Fruit fly (Drosophila melanogaster) whole organism, embryonic: Measurements from ENCODE around the gene CG7227.

ENCODE experiments used
- CG11504 ChIP-seq: fragments of 200-800 bp; sonication (Bioruptor generic); optimal IDR thresholded peaks from 3 replicates; lab custom pipeline; 2019; ENCODE audit warnings: missing biosample characterization, mild to moderate bottlenecking, missing genetic modification characterization, moderate library complexity
- CG13894 ChIP-seq: fragments of 200-800 bp; sonication (Bioruptor generic); optimal IDR thresholded peaks from 3 replicates; lab custom pipeline; 2018; ENCODE audit warnings: missing biosample characterization, mild to moderate bottlenecking, missing genetic modification characterization, moderate library complexity
- CG14441 ChIP-seq: fragments of 200-800 bp; sonication (Bioruptor generic); IDR thresholded peaks from 2 replicates; pipeline ENCODE4 v1.3.6; 2022; ENCODE audit warnings: missing biosample characterization, missing genetic modification characterization
- CG15269 ChIP-seq: fragments of 200-800 bp; sonication (Bioruptor generic); optimal IDR thresholded peaks from 2 replicates; lab custom pipeline; 2018; ENCODE audit warnings: missing biosample characterization, mild to moderate bottlenecking, missing genetic modification characterization, moderate library complexity
- CG1529 ChIP-seq: fragments of 200-800 bp; sonication (Bioruptor generic); optimal IDR thresholded peaks from 3 replicates; lab custom pipeline; 2018; ENCODE audit warnings: missing biosample characterization, missing genetic modification characterization
- CG15514 ChIP-seq: fragments of 200-800 bp; sonication (Bioruptor generic); optimal IDR thresholded peaks from 3 replicates; lab custom pipeline; 2017; ENCODE audit warnings: missing biosample characterization, missing genetic modification characterization, mild to moderate bottlenecking, moderate library complexity, missing genetic modification reagents
- CG17328 ChIP-seq: fragments of 200-800 bp; sonication (Bioruptor generic); IDR thresholded peaks from 2 replicates; pipeline ENCODE4 v1.3.6; 2022; ENCODE audit warnings: missing biosample characterization, missing genetic modification characterization
- CG2199 ChIP-seq: fragments of 200-800 bp; sonication (Bioruptor generic); IDR thresholded peaks from 3 replicates; pipeline ENCODE4 v1.3.6; 2022; ENCODE audit warnings: missing biosample characterization, missing genetic modification characterization
- CG30020 ChIP-seq: fragments of 200-800 bp; optimal IDR thresholded peaks from 2 replicates; lab custom pipeline; 2019; ENCODE audit warnings: missing biosample characterization, mild to moderate bottlenecking, missing genetic modification characterization, moderate library complexity
- CG34376 ChIP-seq: fragments of 200-800 bp; sonication (Bioruptor generic); optimal IDR thresholded peaks from 2 replicates; lab custom pipeline; 2018; ENCODE audit warnings: missing biosample characterization, mild to moderate bottlenecking, missing genetic modification characterization
- CG4730 ChIP-seq: fragments of 200-800 bp; sonication (Bioruptor generic); IDR thresholded peaks from 2 replicates; pipeline ENCODE4 v1.3.6; 2022; ENCODE audit warnings: missing biosample characterization, missing genetic modification characterization
- CG4820 ChIP-seq: fragments of 200-800 bp; sonication (Bioruptor generic); optimal IDR thresholded peaks from 3 replicates; lab custom pipeline; 2016; ENCODE audit warnings: missing biosample characterization, missing genetic modification characterization
- Dek ChIP-seq: fragments of 200-800 bp; sonication (Bioruptor generic); optimal IDR thresholded peaks from 3 replicates; lab custom pipeline; 2019; ENCODE audit warnings: missing biosample characterization, mild to moderate bottlenecking, missing genetic modification characterization, moderate library complexity
- Dp ChIP-seq: fragments of 200-800 bp; sonication (Bioruptor generic); optimal IDR thresholded peaks from 2 replicates; lab custom pipeline; 2018; ENCODE audit warnings: missing biosample characterization, mild to moderate bottlenecking, missing genetic modification characterization, moderate library complexity
- E2f1 ChIP-seq: fragments of 200-800 bp; sonication (Bioruptor generic); IDR thresholded peaks from 2 replicates; pipeline ENCODE4 v1.3.6; 2022; ENCODE audit warnings: missing biosample characterization, missing genetic modification characterization
- Jarid2 ChIP-seq: fragments of 200-800 bp; sonication (Bioruptor generic); optimal IDR thresholded peaks from 3 replicates; lab custom pipeline; 2017; ENCODE audit warnings: mild to moderate bottlenecking, missing biosample characterization, missing genetic modification reagents, missing genetic modification characterization
- Med ChIP-seq: fragments of 200-800 bp; sonication (Bioruptor generic); peaks from one replicate; lab custom pipeline; 2016; ENCODE audit warnings: missing biosample characterization, missing genetic modification characterization, mild to moderate bottlenecking, inconsistent platforms, moderate library complexity
- Nf-YA ChIP-seq: fragments of 200-800 bp; sonication (Bioruptor generic); IDR thresholded peaks from 2 replicates; pipeline ENCODE4 v1.3.6; 2022; ENCODE audit warnings: missing biosample characterization, missing genetic modification characterization
- Optix ChIP-seq: fragments of 200-800 bp; sonication (Bioruptor generic); IDR thresholded peaks from 3 replicates; pipeline ENCODE4 v1.3.6; 2022; ENCODE audit warnings: missing biosample characterization, missing genetic modification characterization
- Spps ChIP-seq: fragments of 200-800 bp; sonication (Bioruptor generic); optimal IDR thresholded peaks from 2 replicates; lab custom pipeline; 2018; ENCODE audit warnings: missing biosample characterization, mild to moderate bottlenecking, missing genetic modification characterization
- Sry-δ ChIP-seq: fragments of 200-800 bp; sonication (Bioruptor generic); optimal IDR thresholded peaks from 2 replicates; lab custom pipeline; 2016; ENCODE audit warnings: missing biosample characterization, missing genetic modification characterization
- Stat92E ChIP-seq, 3 experiments: fragments of >200 bp in 2 of 3; fragments of 200-800 bp in 1 of 3; sonication (Bioruptor generic) in 1 of 3; optimal IDR thresholded peaks; 2 replicates each; lab custom pipeline; 2017 to 2019; ENCODE audit warnings: missing biosample characterization in 3 of 3, missing genetic modification characterization in 3 of 3, mild to moderate bottlenecking in 1 of 3, moderate library complexity in 1 of 3
- TFAM ChIP-seq: fragments of 200-800 bp; sonication (Bioruptor generic); optimal IDR thresholded peaks from 2 replicates; lab custom pipeline; 2017; ENCODE audit warnings: missing biosample characterization, missing genetic modification characterization, inconsistent platforms
- Trl ChIP-seq, 3 experiments: fragments of >200 bp in 2 of 3; fragments of 200-800 bp in 1 of 3; sonication (Bioruptor generic) in 1 of 3; optimal IDR thresholded peaks; 2 replicates in 1 of 3; 3 replicates in 2 of 3; lab custom pipeline; 2016 to 2017; ENCODE audit warnings: missing biosample characterization in 1 of 3, missing genetic modification characterization in 1 of 3
- YL-1 ChIP-seq: fragments of 200-800 bp; sonication (Bioruptor generic); optimal IDR thresholded peaks from 3 replicates; lab custom pipeline; 2017; ENCODE audit warnings: missing biosample characterization, mild to moderate bottlenecking, missing genetic modification characterization
- abd-A ChIP-seq: fragments of 200-800 bp; sonication (Bioruptor generic); optimal IDR thresholded peaks from 3 replicates; lab custom pipeline; 2019; ENCODE audit warnings: missing biosample characterization, mild to moderate bottlenecking, missing genetic modification characterization, moderate library complexity
- bsh ChIP-seq, 2 experiments: fragments of 200-800 bp; sonication (Bioruptor generic); optimal IDR thresholded peaks; 2 replicates each; lab custom pipeline; 2017 to 2018; ENCODE audit warnings: mild to moderate bottlenecking in 2 of 2, missing biosample characterization in 2 of 2, missing genetic modification characterization in 2 of 2, moderate library complexity in 1 of 2
- cas ChIP-seq: fragments of 200-800 bp; sonication (Bioruptor generic); IDR thresholded peaks from 2 replicates; pipeline ENCODE4 v1.3.6; 2022; ENCODE audit warnings: missing biosample characterization, missing genetic modification characterization
- chm ChIP-seq: fragments of 200-800 bp; sonication (Bioruptor generic); IDR thresholded peaks from 2 replicates; pipeline ENCODE4 v1.3.6; 2022; ENCODE audit warnings: missing biosample characterization, missing genetic modification characterization
- ci ChIP-seq: fragments of 200-800 bp; sonication (Bioruptor generic); IDR thresholded peaks from 3 replicates; pipeline ENCODE4 v1.3.6; 2022; ENCODE audit warnings: missing biosample characterization, missing genetic modification characterization
- dm ChIP-seq: fragments of 200-800 bp; sonication (Bioruptor generic); optimal IDR thresholded peaks from 3 replicates; lab custom pipeline; 2016; ENCODE audit warnings: missing biosample characterization, missing genetic modification characterization
- eyg ChIP-seq: fragments of 200-800 bp; sonication (Bioruptor generic); optimal IDR thresholded peaks from 3 replicates; lab custom pipeline; 2016; ENCODE audit warnings: missing biosample characterization, missing genetic modification characterization
- gce ChIP-seq: fragments of 200-800 bp; sonication (Bioruptor generic); IDR thresholded peaks from 3 replicates; pipeline ENCODE4 v1.3.6; 2022; ENCODE audit warnings: missing biosample characterization, missing genetic modification characterization
- kay ChIP-seq: fragments of 200-800 bp; sonication (Bioruptor generic); optimal IDR thresholded peaks from 2 replicates; lab custom pipeline; 2016; ENCODE audit warnings: missing biosample characterization, missing genetic modification characterization
- lbe ChIP-seq: fragments of 200-800 bp; sonication (Bioruptor generic); optimal IDR thresholded peaks from 2 replicates; lab custom pipeline; 2016; ENCODE audit warnings: missing biosample characterization, mild to moderate bottlenecking, missing genetic modification characterization
- mam ChIP-seq: fragments of 200-800 bp; sonication (Bioruptor generic); optimal IDR thresholded peaks from 3 replicates; lab custom pipeline; 2016; ENCODE audit warnings: missing biosample characterization, missing genetic modification characterization
- nerfin-2 ChIP-seq: fragments of 200-800 bp; sonication (Bioruptor generic); IDR thresholded peaks from 2 replicates; pipeline ENCODE4 v1.3.6; 2022; ENCODE audit warnings: missing biosample characterization, missing genetic modification characterization; ENCODE audit not compliant: partially characterized antibody
- onecut ChIP-seq: fragments of 200-800 bp; sonication (Bioruptor generic); IDR thresholded peaks from 2 replicates; pipeline ENCODE4 v1.3.6; 2022; ENCODE audit warnings: missing biosample characterization, missing genetic modification characterization
- schlank ChIP-seq: fragments of 200-800 bp; sonication (Bioruptor generic); optimal IDR thresholded peaks from 2 replicates; lab custom pipeline; 2018; ENCODE audit warnings: missing biosample characterization, mild to moderate bottlenecking, missing genetic modification characterization
- sd ChIP-seq: fragments of 200-800 bp; sonication (Bioruptor generic); optimal IDR thresholded peaks from 3 replicates; lab custom pipeline; 2018; ENCODE audit warnings: missing biosample characterization, mild to moderate bottlenecking, missing genetic modification characterization, moderate library complexity
- sens ChIP-seq: fragments of 200-800 bp; sonication (Bioruptor generic); peaks from one replicate; lab custom pipeline; 2016; ENCODE audit warnings: missing biosample characterization, missing genetic modification characterization
- sisA ChIP-seq: fragments of 200-800 bp; sonication (Bioruptor generic); IDR thresholded peaks from 2 replicates; pipeline ENCODE4 v1.3.6; 2022; ENCODE audit warnings: missing biosample characterization, missing genetic modification characterization
- tgo ChIP-seq: fragments of 200-800 bp; sonication (Bioruptor generic); IDR thresholded peaks from 3 replicates; pipeline ENCODE4 v1.3.6; 2022; ENCODE audit warnings: missing biosample characterization, missing genetic modification characterization
- trh ChIP-seq: fragments of 200-800 bp; sonication (Bioruptor generic); optimal IDR thresholded peaks from 2 replicates; lab custom pipeline; 2016; ENCODE audit warnings: missing biosample characterization, missing genetic modification characterization

CG7227 gene

dm6 chr2L:8012551-8012950 lies 14.6 kb upstream of the CG7227 start (continued):
- peak; percentile 30 for TF ChIP-seq CG15269 (tag; lab: Kevin White, UChicago)
- TF ChIP-seq cas, result no peak
- TF ChIP-seq Jarid2, result peak; percentile 59
- no peak for TF ChIP-seq Sry-δ (GFP tag; lab: Kevin White, UChicago)
- peak; percentile 70 for TF ChIP-seq Med
- TF ChIP-seq onecut (GFP tag; lab: Robert Waterston, UW), result no peak
- TF ChIP-seq CG17328 (GFP tag; lab: Robert Waterston, UW), result no peak
- no peak for TF ChIP-seq TFAM (GFP tag; lab: Kevin White, UChicago)
- TF ChIP-seq chm (GFP tag; lab: Robert Waterston, UW), result 0 out of 2 replicates have a peak, but pooled peaks have one; percentile 31
- TF ChIP-seq schlank, result no peak
- TF ChIP-seq CG13894, result peak; percentile 38
- peak; percentile 81 for TF ChIP-seq sd (tag; lab: Kevin White, UChicago)
- no peak for TF ChIP-seq mam (GFP tag; lab: Kevin White, UChicago)
- no peak for TF ChIP-seq kay (GFP tag; lab: Kevin White, UChicago)
- no peak for TF ChIP-seq Nf-YA (GFP tag; lab: Robert Waterston, UW)
- no peak for TF ChIP-seq Stat92E (GFP tag; optimal IDR thresholded peaks at IDR 0.05; lab: Kevin White, UChicago)
- TF ChIP-seq dm, result no peak
- TF ChIP-seq abd-A (tag; lab: Kevin White, UChicago), result peak; percentile 27
- TF ChIP-seq Dek (tag; lab: Kevin White, UChicago), result no peak
- 0 out of 3 replicates have a peak, but pooled peaks have one; percentile 61 for TF ChIP-seq CG2199 (GFP tag; lab: Robert Waterston, UW)
- no peak for TF ChIP-seq Dp (GFP tag; lab: Kevin White, UChicago)
- TF ChIP-seq E2f1 (GFP tag; lab: Robert Waterston, UW), result no peak
- TF ChIP-seq trh (GFP tag; lab: Kevin White, UChicago), result no peak
- no peak for TF ChIP-seq CG4730 (GFP tag; lab: Robert Waterston, UW)
- peak; percentile 12 for TF ChIP-seq CG34376 (GFP tag; lab: Kevin White, UChicago)
- TF ChIP-seq gce (GFP tag; lab: Robert Waterston, UW), result no peak
- peak; percentile 12 for TF ChIP-seq CG11504 (tag; lab: Kevin White, UChicago)
- TF ChIP-seq ci (GFP tag; lab: Robert Waterston, UW), result peak; percentile 38; the same call in 1 of the 3 replicates
- no peak for TF ChIP-seq CG30020
- no peak for TF ChIP-seq bsh (GFP tag; optimal IDR thresholded peaks at IDR 0.05; lab: Kevin White, UChicago)
- TF ChIP-seq nerfin-2 (GFP tag; lab: Robert Waterston, UW), result no peak
- no peak for TF ChIP-seq Optix (GFP tag; lab: Robert Waterston, UW)
- TF ChIP-seq sens (GFP tag; lab: Kevin White, UChicago), result peak; percentile 49
- TF ChIP-seq YL-1 (GFP tag; lab: Kevin White, UChicago), result no peak
- no peak for TF ChIP-seq lbe (GFP tag; lab: Kevin White, UChicago)
- no peak for TF ChIP-seq tgo (GFP tag; lab: Robert Waterston, UW)
- TF ChIP-seq CG15514 (GFP tag; lab: Kevin White, UChicago), result peak; percentile 9
- TF ChIP-seq CG4820, result no peak
- no peak for TF ChIP-seq Spps
- peak; percentile 4 to 58 for TF ChIP-seq Trl (optimal IDR thresholded peaks at IDR 0.05; lab: Kevin White, UChicago)
- TF ChIP-seq Trl (GFP tag; optimal IDR thresholded peaks at IDR 0.05; lab: Kevin White, UChicago), result no peak
- no peak for TF ChIP-seq sisA (GFP tag; lab: Robert Waterston, UW)
- no peak for TF ChIP-seq CG1529 (GFP tag; lab: Kevin White, UChicago)
- TF ChIP-seq eyg (GFP tag; lab: Kevin White, UChicago), result no peak
- no peak for TF ChIP-seq CG14441 (GFP tag; lab: Robert Waterston, UW)
